Worm (Caenorhabditis elegans) whole organism, L3 larva: Measurements from ENCODE around the gene C15C7.4.

Experiments used
- ZK546.5 ChIP-seq: sonication (generic microtip); optimal IDR thresholded peaks from 2 replicates; lab custom pipeline; 2017; ENCODE audit warnings: missing biosample characterization, missing genetic modification characterization
- aly-2 ChIP-seq: fragments of 150-350 bp; optimal IDR thresholded peaks from 2 replicates; lab custom pipeline; 2014; ENCODE audit warnings: missing biosample characterization, missing genetic modification characterization
- ama-1 ChIP-seq: fragments of 150-350 bp; optimal IDR thresholded peaks from 2 replicates; lab custom pipeline; 2018
- ceh-28 ChIP-seq: fragments of 150-350 bp; optimal IDR thresholded peaks from 2 replicates; lab custom pipeline; 2014; ENCODE audit warnings: missing biosample characterization, missing genetic modification reagents, missing genetic modification characterization
- ceh-82 ChIP-seq: fragments of 150-350 bp; optimal IDR thresholded peaks from 2 replicates; lab custom pipeline; 2014; ENCODE audit warnings: missing biosample characterization, missing genetic modification characterization
- daf-12 ChIP-seq: fragments of 150-350 bp; optimal IDR thresholded peaks from 2 replicates; lab custom pipeline; 2014; ENCODE audit warnings: missing biosample characterization, missing genetic modification reagents, missing genetic modification characterization
- egl-27 ChIP-seq: sonication (generic microtip); optimal IDR thresholded peaks from 4 replicates; lab custom pipeline; 2017; ENCODE audit warnings: missing biosample characterization, missing genetic modification reagents, missing genetic modification characterization
- elt-2 ChIP-seq: sonication (generic microtip); optimal IDR thresholded peaks from 2 replicates; lab custom pipeline; 2016; ENCODE audit warnings: missing genetic modification reagents, mild to moderate bottlenecking, missing genetic modification characterization, missing compliant biosample characterization
- elt-3 ChIP-seq, 3 experiments: fragments of 150-350 bp in 1 of 3; sonication (generic microtip) in 2 of 3; optimal IDR thresholded peaks; 2 replicates in 2 of 3; 4 replicates in 1 of 3; lab custom pipeline; 2014 to 2017; ENCODE audit warnings: missing biosample characterization in 3 of 3, missing genetic modification characterization in 3 of 3
- eor-1 ChIP-seq, 2 experiments: fragments of 150-350 bp; optimal IDR thresholded peaks; 2 replicates each; lab custom pipeline; 2014 to 2018; ENCODE audit warnings: missing biosample characterization in 2 of 2, missing genetic modification characterization in 2 of 2
- fkh-10 ChIP-seq: sonication (generic microtip); optimal IDR thresholded peaks from 2 replicates; lab custom pipeline; 2017; ENCODE audit warnings: missing biosample characterization, missing genetic modification reagents, missing genetic modification characterization
- fos-1 ChIP-seq: fragments of 150-350 bp; optimal IDR thresholded peaks from 2 replicates; lab custom pipeline; 2014; ENCODE audit warnings: missing biosample characterization, missing genetic modification characterization
- hmg-11 ChIP-seq: sonication (generic microtip); optimal IDR thresholded peaks from 2 replicates; lab custom pipeline; 2016; ENCODE audit warnings: missing genetic modification characterization, missing compliant biosample characterization
- jun-1 ChIP-seq: fragments of 150-350 bp; optimal IDR thresholded peaks from 2 replicates; lab custom pipeline; 2014; ENCODE audit warnings: missing biosample characterization, missing genetic modification reagents, missing genetic modification characterization
- lin-15B ChIP-seq: fragments of 150-350 bp; optimal IDR thresholded peaks from 2 replicates; lab custom pipeline; 2014; ENCODE audit warnings: missing biosample characterization, missing genetic modification characterization
- lin-39 ChIP-seq: fragments of 150-350 bp; optimal IDR thresholded peaks from 2 replicates; lab custom pipeline; 2018; ENCODE audit warnings: missing biosample characterization, missing genetic modification reagents, missing genetic modification characterization
- lsy-12 ChIP-seq: sonication (generic microtip); optimal IDR thresholded peaks from 2 replicates; lab custom pipeline; 2016; ENCODE audit warnings: mild to moderate bottlenecking, missing genetic modification characterization, missing compliant biosample characterization
- mml-1 ChIP-seq: fragments of 150-350 bp; sonication (generic microtip); optimal IDR thresholded peaks from 3 replicates; lab custom pipeline; 2014; ENCODE audit warnings: missing biosample characterization, missing genetic modification characterization
- nfya-1 ChIP-seq: sonication (generic microtip); optimal IDR thresholded peaks from 2 replicates; lab custom pipeline; 2017; ENCODE audit warnings: missing genetic modification characterization, mild to moderate bottlenecking, missing compliant biosample characterization, antibody characterized with exemption, moderate library complexity; ENCODE audit not compliant: insufficient read depth
- nhr-11 ChIP-seq: fragments of 150-350 bp; optimal IDR thresholded peaks from 2 replicates; lab custom pipeline; 2014; ENCODE audit warnings: missing biosample characterization, missing genetic modification characterization
- nhr-12 ChIP-seq: fragments of 150-350 bp; optimal IDR thresholded peaks from 2 replicates; lab custom pipeline; 2014; ENCODE audit warnings: missing biosample characterization, missing genetic modification characterization
- nhr-23 ChIP-seq: fragments of 150-350 bp; optimal IDR thresholded peaks from 2 replicates; lab custom pipeline; 2014; ENCODE audit warnings: missing biosample characterization, missing genetic modification reagents, missing genetic modification characterization
- nhr-237 ChIP-seq: fragments of 150-350 bp; optimal IDR thresholded peaks from 2 replicates; lab custom pipeline; 2014; ENCODE audit warnings: missing biosample characterization, missing genetic modification characterization
- nhr-25 ChIP-seq: sonication (generic microtip); optimal IDR thresholded peaks from 2 replicates; lab custom pipeline; 2017; ENCODE audit warnings: missing biosample characterization, missing genetic modification characterization
- nhr-28 ChIP-seq: fragments of 150-350 bp; optimal IDR thresholded peaks from 2 replicates; lab custom pipeline; 2014; ENCODE audit warnings: missing biosample characterization, missing genetic modification characterization
- nhr-76 ChIP-seq: fragments of 150-350 bp; sonication (generic microtip); optimal IDR thresholded peaks from 5 replicates; lab custom pipeline; 2014; ENCODE audit warnings: missing biosample characterization, missing genetic modification characterization
- pha-4 ChIP-seq: fragments of 150-350 bp; optimal IDR thresholded peaks from 2 replicates; lab custom pipeline; 2014; ENCODE audit warnings: missing biosample characterization, missing genetic modification reagents, missing genetic modification characterization
- pqm-1 ChIP-seq: fragments of 150-350 bp; optimal IDR thresholded peaks from 2 replicates; lab custom pipeline; 2017; ENCODE audit warnings: missing biosample characterization, missing genetic modification characterization, inconsistent platforms
- sea-2 ChIP-seq: fragments of 150-350 bp; sonication (generic microtip); optimal IDR thresholded peaks from 4 replicates; lab custom pipeline; 2014; ENCODE audit warnings: missing biosample characterization, missing genetic modification reagents, missing genetic modification characterization
- tbx-2 ChIP-seq: sonication (generic microtip); optimal IDR thresholded peaks from 2 replicates; lab custom pipeline; 2016; ENCODE audit warnings: mild to moderate bottlenecking, missing genetic modification characterization, missing compliant biosample characterization
- unc-39 ChIP-seq: sonication (generic microtip); optimal IDR thresholded peaks from 4 replicates; lab custom pipeline; 2017; ENCODE audit warnings: missing biosample characterization, missing genetic modification characterization
- unc-62 ChIP-seq: fragments of 150-350 bp; sonication (generic microtip); optimal IDR thresholded peaks from 4 replicates; lab custom pipeline; 2014; ENCODE audit warnings: missing biosample characterization, missing genetic modification reagents, missing genetic modification characterization
- zag-1 ChIP-seq: fragments of 150-350 bp; optimal IDR thresholded peaks from 2 replicates; lab custom pipeline; 2014; ENCODE audit warnings: missing biosample characterization, missing genetic modification characterization

C15C7.4 gene

DNA sequence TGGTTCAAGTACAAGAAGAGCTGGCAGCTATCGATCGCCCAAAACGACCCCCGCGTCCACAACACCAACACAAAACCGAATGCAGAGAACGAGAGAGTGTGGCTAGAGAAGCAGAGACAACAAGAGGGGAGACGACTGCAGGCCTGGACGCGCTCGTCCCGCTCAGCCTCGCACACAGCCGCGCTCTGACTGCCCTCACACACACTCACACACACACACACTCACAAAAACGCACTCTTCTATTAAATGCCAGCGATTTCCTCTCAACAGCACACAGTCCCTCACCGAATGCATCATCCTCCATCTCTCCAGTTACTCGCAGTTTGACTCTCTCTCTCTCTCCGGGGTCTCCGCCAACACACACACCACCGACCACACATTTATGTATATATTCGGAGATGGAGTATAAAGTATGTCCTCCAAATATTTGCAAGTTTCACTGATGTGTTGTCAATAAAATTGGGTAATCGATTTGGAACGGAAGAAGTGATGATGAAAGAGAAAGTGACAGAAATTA is 17.7 kb upstream of the C15C7.4 start (continued):
- TF ChIP-seq tbx-2 (tag; lab: Kevin White, UChicago), result peak; percentile 86
- peak; percentile 68 for TF ChIP-seq ceh-82 (tag; lab: Kevin White, UChicago)
- TF ChIP-seq nhr-23, result peak; percentile 79
- TF ChIP-seq daf-12 (tag; lab: Kevin White, UChicago), result no peak
- peak; percentile 92 for TF ChIP-seq nfya-1 (tag; lab: Kevin White, UChicago)
- TF ChIP-seq nhr-237 (tag; lab: Kevin White, UChicago), result no peak
- TF ChIP-seq nhr-28, result no peak
- TF ChIP-seq ZK546.5 (tag; lab: Kevin White, UChicago), result no peak
- peak; percentile 90 for TF ChIP-seq unc-62 (GFP tag; lab: Kevin White, UChicago)
- TF ChIP-seq hmg-11, result peak; percentile 97
- TF ChIP-seq ceh-28 (tag; lab: Kevin White, UChicago), result peak; percentile 80
- TF ChIP-seq elt-3 (tag; optimal IDR thresholded peaks at IDR 0.05; lab: Kevin White, UChicago), result peak in 1 of 3 experiments; percentile 4
- TF ChIP-seq nhr-76, result no peak
- TF ChIP-seq lin-15B (tag; lab: Kevin White, UChicago), result peak; percentile 65
- TF ChIP-seq fkh-10 (GFP tag; lab: Kevin White, UChicago), result peak; percentile 67
- peak; percentile 11 for TF ChIP-seq aly-2
- peak; percentile 72 for TF ChIP-seq pqm-1 (tag; lab: Kevin White, UChicago)
- TF ChIP-seq jun-1 (tag; lab: Kevin White, UChicago), result peak; percentile 96
- peak; percentile 87 for TF ChIP-seq nhr-11 (tag; lab: Kevin White, UChicago)
- TF ChIP-seq, all 47 proteins: peak for 32

ce11 chrX:3135186-3135585 is 10.2 kb upstream of the C15C7.4 start, which contains the start of gene K10B3.1:
TSS of gene K10B3.1 (plus strand) at chrX:3135486.
- no peak for TF ChIP-seq nhr-25 (tag; lab: Kevin White, UChicago)
- peak; percentile 3 for TF ChIP-seq pha-4

- TF ChIP-seq zag-1 (no peak), pha-4 (no peak), nhr-12 (tag; lab: Kevin White, UChicago) (no peak), eor-1 (tag; optimal IDR thresholded peaks at IDR 0.05; lab: Kevin White, UChicago) (no peak), lin-39 (tag; lab: Kevin White, UChicago) (no peak)
These were observed 5.7 kb upstream of the C15C7.4 start for ce11 chrX:3139516-3140301.

ce11 chrX:3141704-3142103 is 3.7 kb upstream of the C15C7.4 start:
- TF ChIP-seq pqm-1 (tag; lab: Kevin White, UChicago) (peak; percentile 15), eor-1 (tag; optimal IDR thresholded peaks at IDR 0.05; lab: Kevin White, UChicago) (no peak), elt-2 (tag; lab: Kevin White, UChicago) (peak; percentile 46)

DNA sequence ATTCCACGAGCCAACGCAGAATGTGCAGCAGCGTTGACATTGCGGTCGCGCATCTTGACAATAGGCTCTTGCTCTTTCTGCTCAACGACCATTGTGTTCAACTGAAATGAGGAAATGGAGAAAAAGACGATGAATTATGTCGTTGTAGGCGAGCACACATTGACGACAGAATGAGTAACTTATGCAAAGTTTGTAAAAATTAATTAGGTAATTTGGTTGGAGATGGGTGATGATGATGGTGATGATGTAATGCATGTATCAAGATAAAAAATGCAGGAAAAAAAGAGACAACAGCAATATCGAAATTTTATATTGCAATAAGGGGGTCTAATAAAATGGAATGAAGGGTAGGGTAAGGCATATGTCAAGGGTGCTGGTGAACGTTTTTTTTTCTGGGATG is 7.0 kb downstream of the C15C7.4 start, which contains the start of gene bbln-1:
Gene bbln-1, minus strand, starts transcription at position 101 of the 400 bp plus-strand sequence.
- no peak for TF ChIP-seq sea-2
- TF ChIP-seq lsy-12 (tag; lab: Kevin White, UChicago), result no peak
- TF ChIP-seq egl-27, result no peak
- TF ChIP-seq unc-62 (GFP tag; lab: Kevin White, UChicago), result no peak
- no peak for TF ChIP-seq tbx-2 (tag; lab: Kevin White, UChicago)
- no peak for TF ChIP-seq fos-1 (tag; lab: Kevin White, UChicago)
- no peak for TF ChIP-seq eor-1 (tag; optimal IDR thresholded peaks at IDR 0.05; lab: Kevin White, UChicago)
- no peak for TF ChIP-seq fkh-10 (GFP tag; lab: Kevin White, UChicago)
- no peak for TF ChIP-seq mml-1 (tag; lab: Kevin White, UChicago)
- no peak for TF ChIP-seq ama-1 (lab: Kevin White, UChicago)
- TF ChIP-seq hmg-11, result no peak
- no peak for TF ChIP-seq nhr-12 (tag; lab: Kevin White, UChicago)
- TF ChIP-seq jun-1 (tag; lab: Kevin White, UChicago), result no peak
- no peak for TF ChIP-seq ceh-28 (tag; lab: Kevin White, UChicago)
- TF ChIP-seq zag-1, result no peak
- TF ChIP-seq ceh-82 (tag; lab: Kevin White, UChicago), result no peak
- TF ChIP-seq unc-39 (tag; lab: Kevin White, UChicago), result no peak
- TF ChIP-seq, all 47 proteins: peak for 0
